Worm (Caenorhabditis elegans): ENCODE measurements around the gene srx-111.

srx-111 gene

DNA sequence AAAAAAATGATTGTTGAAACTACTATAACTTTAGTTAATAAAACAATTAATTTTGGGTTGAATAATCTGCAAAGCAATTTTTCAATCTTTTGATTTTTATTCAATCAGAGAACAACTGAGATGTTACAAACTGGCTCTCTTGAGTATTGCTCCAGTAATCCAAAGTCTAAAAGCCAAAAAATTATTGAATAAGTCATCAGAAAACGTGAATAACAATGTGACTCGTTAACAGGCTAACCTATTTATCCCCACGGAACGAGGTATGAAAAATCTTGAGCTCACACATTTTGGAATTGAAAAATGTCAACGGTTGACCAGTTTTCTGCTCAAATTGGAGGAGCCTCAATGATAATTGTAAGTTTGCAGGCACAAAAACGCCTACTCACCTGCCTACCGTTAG is at the start of gene srx-111:
Gene srx-111 (plus strand): TSS at position 301 of the 400 bp plus-strand sequence.
- TF ChIP-seq lin-39 (tag; optimal IDR thresholded peaks at IDR 0.05) (no peak), elt-3 (tag; optimal IDR thresholded peaks at IDR 0.05) (no peak), ztf-4 (tag; optimal IDR thresholded peaks at IDR 0.05) (no peak), nhr-21 (tag; optimal IDR thresholded peaks at IDR 0.05) (no peak), dmd-4 (tag; optimal IDR thresholded peaks at IDR 0.05) (no peak), alr-1 (tag; optimal IDR thresholded peaks at IDR 0.05) (no peak), skn-1 (tag; optimal IDR thresholded peaks at IDR 0.05) (no peak), mab-5 (tag; optimal IDR thresholded peaks at IDR 0.05) (no peak), nhr-10 (tag; optimal IDR thresholded peaks at IDR 0.05) (no peak)

DNA sequence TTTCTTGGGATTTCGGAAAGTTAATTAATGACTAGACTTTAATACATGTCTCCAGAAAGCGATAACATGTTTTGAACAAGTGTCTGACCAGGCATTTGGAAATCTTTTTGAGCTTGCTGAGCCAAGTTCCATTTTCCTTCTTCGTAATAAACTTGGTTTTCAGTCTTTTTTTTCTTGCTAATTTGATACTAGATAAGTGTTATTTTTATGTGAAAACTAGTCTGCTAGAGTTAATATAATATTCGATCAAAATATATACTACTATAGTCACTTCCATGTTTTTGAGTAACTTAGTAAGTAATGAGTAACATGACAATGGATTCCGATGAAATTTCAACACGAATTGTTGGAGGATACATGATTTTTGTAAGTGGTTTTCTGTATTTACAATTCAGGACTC is 48.3 kb upstream of the srx-111 start, which contains the start of gene srx-110:
Gene srx-110 (plus strand): TSS at position 301 of the 400 bp plus-strand sequence.
- TF ChIP-seq sem-4 (tag; optimal IDR thresholded peaks at IDR 0.05) (no peak), sma-9 (GFP tag; optimal IDR thresholded peaks at IDR 0.05) (no peak), sma-9 (tag; optimal IDR thresholded peaks at IDR 0.05) (no peak), mdl-1 (tag; optimal IDR thresholded peaks at IDR 0.05) (no peak), nhr-129 (tag; optimal IDR thresholded peaks at IDR 0.05) (no peak), lin-39 (tag; optimal IDR thresholded peaks at IDR 0.05) (no peak), nhr-11 (tag; optimal IDR thresholded peaks at IDR 0.05) (no peak), lin-11 (tag; optimal IDR thresholded peaks at IDR 0.05) (no peak), nhr-12 (tag; optimal IDR thresholded peaks at IDR 0.05) (no peak), nhr-6 (tag; optimal IDR thresholded peaks at IDR 0.05) (no peak), nhr-21 (tag; optimal IDR thresholded peaks at IDR 0.05) (no peak), elt-1 (tag; optimal IDR thresholded peaks at IDR 0.05) (no peak), lsy-2 (tag; optimal IDR thresholded peaks at IDR 0.05) (no peak)

- no peak for TF ChIP-seq skn-1 (tag; optimal IDR thresholded peaks at IDR 0.05)
- no peak for TF ChIP-seq nhr-21 (tag; optimal IDR thresholded peaks at IDR 0.05)
- TF ChIP-seq nhr-129 (tag; optimal IDR thresholded peaks at IDR 0.05), result no peak
- TF ChIP-seq nhr-10 (tag; optimal IDR thresholded peaks at IDR 0.05), result no peak
- no peak for TF ChIP-seq lsy-2 (tag; optimal IDR thresholded peaks at IDR 0.05)
- no peak for TF ChIP-seq unc-39 (tag; optimal IDR thresholded peaks at IDR 0.05)
- TF ChIP-seq peb-1 (tag; optimal IDR thresholded peaks at IDR 0.05), result no peak
- no peak for TF ChIP-seq unc-55 (GFP tag; optimal IDR thresholded peaks at IDR 0.05)
Observed at ce11 chrII:3711047-3711446, 46.6 kb upstream of the srx-111 start, which contains the start of gene fbxc-53. fbxc-53 (plus strand) TSS chrII:3711291.

- TF ChIP-seq lin-11 (tag; optimal IDR thresholded peaks at IDR 0.05) (no peak), lin-13 (GFP tag; optimal IDR thresholded peaks at IDR 0.05) (no peak), fos-1 (tag; optimal IDR thresholded peaks at IDR 0.05) (no peak)
Observed at ce11 chrII:3714595-3714994, 43.0 kb upstream of the srx-111 start, which contains the start of gene srh-100. srh-100 (minus strand) TSS chrII:3714695.

- no peak for TF ChIP-seq mdl-1 (tag; optimal IDR thresholded peaks at IDR 0.05)
- no peak for TF ChIP-seq alr-1 (tag; optimal IDR thresholded peaks at IDR 0.05)
- TF ChIP-seq ceh-16 (tag; optimal IDR thresholded peaks at IDR 0.05), result no peak
- no peak for TF ChIP-seq zag-1 (tag; optimal IDR thresholded peaks at IDR 0.05)
- no peak for TF ChIP-seq elt-3 (tag; optimal IDR thresholded peaks at IDR 0.05)
Observed at ce11 chrII:3716455-3716854, 41.1 kb upstream of the srx-111 start, which contains the start of gene srh-99. srh-99 (minus strand) TSS chrII:3716555.

DNA sequence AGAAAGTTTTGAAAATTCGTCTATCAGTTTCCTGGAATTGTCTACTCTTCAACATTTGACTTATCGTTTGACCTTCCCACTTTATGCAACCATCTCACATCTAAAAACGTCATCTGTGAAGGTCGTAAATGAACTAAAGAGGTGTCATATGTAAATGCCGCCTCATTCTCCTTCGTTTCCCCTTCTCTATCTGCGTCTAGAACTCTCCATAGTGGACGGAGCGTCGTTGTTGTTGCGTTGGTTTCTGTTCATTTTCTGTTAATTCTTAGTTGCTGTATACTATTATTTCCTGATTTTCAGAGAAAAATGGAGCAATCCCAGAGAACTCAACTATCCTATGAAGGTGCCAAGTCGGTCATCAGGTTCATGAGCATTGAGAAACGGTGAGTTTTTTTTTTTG is 40.6 kb upstream of the srx-111 start, which contains the start of gene fbxc-52:
Gene fbxc-52 (plus strand): TSS at position 301 of the 400 bp plus-strand sequence.
- no peak for TF ChIP-seq ZK546.5 (tag; optimal IDR thresholded peaks at IDR 0.05)
- no peak for TF ChIP-seq nhr-12 (tag; optimal IDR thresholded peaks at IDR 0.05)
- no peak for TF ChIP-seq mab-5 (tag; optimal IDR thresholded peaks at IDR 0.05)
- no peak for TF ChIP-seq elt-3 (tag; optimal IDR thresholded peaks at IDR 0.05)
- TF ChIP-seq lin-39 (tag; optimal IDR thresholded peaks at IDR 0.05), result no peak
- no peak for TF ChIP-seq ama-1 (optimal IDR thresholded peaks at IDR 0.05)
- no peak for TF ChIP-seq nhr-237 (tag; optimal IDR thresholded peaks at IDR 0.05)
- no peak for TF ChIP-seq C34F6.9 (tag; optimal IDR thresholded peaks at IDR 0.05)
- TF ChIP-seq snpc-4 (tag; optimal IDR thresholded peaks at IDR 0.05), result no peak
- no peak for TF ChIP-seq fos-1 (tag; optimal IDR thresholded peaks at IDR 0.05)
- no peak for TF ChIP-seq lin-13 (GFP tag; optimal IDR thresholded peaks at IDR 0.05)
- TF ChIP-seq ceh-16 (tag; optimal IDR thresholded peaks at IDR 0.05), result no peak
- TF ChIP-seq gmeb-1 (tag; optimal IDR thresholded peaks at IDR 0.05), result no peak
- no peak for TF ChIP-seq nhr-6 (tag; optimal IDR thresholded peaks at IDR 0.05)
- no peak for TF ChIP-seq peb-1 (tag; optimal IDR thresholded peaks at IDR 0.05)

Data from whole organism, L2 larva.